Worm (Caenorhabditis elegans) whole organism, young adult: ENCODE data around the gene AC3.12.

Source experiments
- B0019.2 ChIP-seq: fragments of 200-800 bp; sonication (Bioruptor generic); conservative IDR thresholded peaks from 2 replicates; pipeline ENCODE4 v1.3.6; 2022; ENCODE audit warnings: missing genetic modification reagents, missing genetic modification characterization, missing compliant biosample characterization
- D2030.7 ChIP-seq: fragments of 200-800 bp; sonication (Bioruptor generic); IDR thresholded peaks from 2 replicates; pipeline ENCODE4 v1.3.6; 2022; ENCODE audit warnings: missing genetic modification reagents, missing genetic modification characterization, missing compliant biosample characterization
- F39B2.1 ChIP-seq: fragments of 200-800 bp; sonication (Bioruptor generic); IDR thresholded peaks from 2 replicates; pipeline ENCODE4 v1.3.6; 2022; ENCODE audit warnings: missing genetic modification reagents, missing genetic modification characterization, missing compliant biosample characterization
- F52B5.7 ChIP-seq: sonication (generic microtip); optimal IDR thresholded peaks from 2 replicates; lab custom pipeline; 2016; ENCODE audit warnings: mild to moderate bottlenecking, missing genetic modification characterization, missing compliant biosample characterization
- F55B11.4 ChIP-seq: sonication (generic microtip); optimal IDR thresholded peaks from 2 replicates; lab custom pipeline; 2016; ENCODE audit warnings: missing compliant biosample characterization, missing genetic modification characterization, borderline replicate concordance; ENCODE audit not compliant: insufficient read depth
- T07F8.4 ChIP-seq: sonication (generic microtip); optimal IDR thresholded peaks from 2 replicates; lab custom pipeline; 2016; ENCODE audit warnings: mild to moderate bottlenecking, missing genetic modification characterization, moderate library complexity, missing compliant biosample characterization
- Y53F4B.3 ChIP-seq: fragments of 200-800 bp; sonication (Bioruptor generic); IDR thresholded peaks from 2 replicates; pipeline ENCODE4 v1.3.6; 2022; ENCODE audit warnings: missing genetic modification reagents, missing genetic modification characterization, missing compliant biosample characterization
- Y56A3A.18 ChIP-seq: fragments of 200-800 bp; sonication (Bioruptor generic); IDR thresholded peaks from 2 replicates; pipeline ENCODE4 v1.3.6; 2022; ENCODE audit warnings: missing genetic modification reagents, missing genetic modification characterization, missing compliant biosample characterization
- Y67H2A.10 ChIP-seq: fragments of 200-800 bp; sonication (Bioruptor generic); conservative IDR thresholded peaks from 2 replicates; pipeline ENCODE4 v1.3.6; 2022; ENCODE audit warnings: missing genetic modification reagents, missing genetic modification characterization, missing compliant biosample characterization
- ZK185.1 ChIP-seq: sonication (generic microtip); optimal IDR thresholded peaks from 2 replicates; lab custom pipeline; 2016; ENCODE audit warnings: mild to moderate bottlenecking, missing genetic modification characterization, missing compliant biosample characterization; ENCODE audit not compliant: poor library complexity, severe bottlenecking
- akir-1 ChIP-seq: fragments of 200-800 bp; sonication (Bioruptor generic); optimal IDR thresholded peaks from 2 replicates; lab custom pipeline; 2018; ENCODE audit warnings: mild to moderate bottlenecking, missing genetic modification characterization, moderate library complexity, missing compliant biosample characterization
- atf-7 ChIP-seq: sonication (generic microtip); optimal IDR thresholded peaks from 2 replicates; lab custom pipeline; 2017; ENCODE audit warnings: mild to moderate bottlenecking, missing genetic modification characterization, missing compliant biosample characterization
- attf-3 ChIP-seq: fragments of 200-800 bp; sonication (Bioruptor generic); conservative IDR thresholded peaks from 2 replicates; pipeline ENCODE4 v1.3.6; 2022; ENCODE audit warnings: missing genetic modification reagents, missing genetic modification characterization, missing compliant biosample characterization
- attf-5 ChIP-seq: fragments of 200-800 bp; sonication (Bioruptor generic); optimal IDR thresholded peaks from 2 replicates; lab custom pipeline; 2018; ENCODE audit warnings: mild to moderate bottlenecking, missing genetic modification characterization, missing compliant biosample characterization
- attf-6 ChIP-seq: fragments of 200-800 bp; sonication (Bioruptor generic); IDR thresholded peaks from 2 replicates; pipeline ENCODE4 v1.3.6; 2022; ENCODE audit warnings: missing genetic modification reagents, missing genetic modification characterization, missing compliant biosample characterization
- bed-1 ChIP-seq: fragments of 200-800 bp; sonication (Bioruptor generic); IDR thresholded peaks from 2 replicates; pipeline ENCODE4 v1.3.6; 2022; ENCODE audit warnings: missing genetic modification reagents, missing genetic modification characterization, missing compliant biosample characterization
- bed-2 ChIP-seq: fragments of 200-800 bp; sonication (Bioruptor generic); IDR thresholded peaks from 2 replicates; pipeline ENCODE4 v1.3.6; 2022; ENCODE audit warnings: missing genetic modification reagents, missing genetic modification characterization, missing compliant biosample characterization
- ccch-3 ChIP-seq: fragments of 200-800 bp; sonication (Bioruptor generic); optimal IDR thresholded peaks from 2 replicates; lab custom pipeline; 2018; ENCODE audit warnings: mild to moderate bottlenecking, missing genetic modification characterization, missing compliant biosample characterization
- dox-1 ChIP-seq: fragments of 200-800 bp; sonication (Bioruptor generic); IDR thresholded peaks from 2 replicates; pipeline ENCODE4 v1.3.6; 2022; ENCODE audit warnings: missing genetic modification reagents, missing genetic modification characterization, missing compliant biosample characterization
- efl-1 ChIP-seq: fragments of 150-350 bp; optimal IDR thresholded peaks from 2 replicates; lab custom pipeline; 2014; ENCODE audit warnings: missing biosample characterization, missing genetic modification reagents, missing genetic modification characterization
- egl-44 ChIP-seq: fragments of 200-800 bp; sonication (Bioruptor generic); IDR thresholded peaks from 2 replicates; pipeline ENCODE4 v1.3.6; 2022; ENCODE audit warnings: missing genetic modification reagents, missing genetic modification characterization, missing compliant biosample characterization
- him-1 ChIP-seq: sonication (generic microtip); optimal IDR thresholded peaks from 2 replicates; lab custom pipeline; 2016; ENCODE audit warnings: missing genotype, missing genetic modification reagents, missing genetic modification characterization, missing compliant biosample characterization
- hmg-20 ChIP-seq: fragments of 200-800 bp; sonication (Bioruptor generic); IDR thresholded peaks from 2 replicates; pipeline ENCODE4 v1.3.6; 2022; ENCODE audit warnings: missing genetic modification reagents, missing genetic modification characterization, missing compliant biosample characterization
- hsf-1 ChIP-seq: fragments of 200-800 bp; sonication (Bioruptor generic); IDR thresholded peaks from 2 replicates; pipeline ENCODE4 v1.3.6; 2022; ENCODE audit warnings: missing genetic modification reagents, missing genetic modification characterization, missing compliant biosample characterization
- lag-1 ChIP-seq: fragments of 200-800 bp; sonication (Bioruptor generic); IDR thresholded peaks from 2 replicates; pipeline ENCODE4 v1.3.6; 2022; ENCODE audit warnings: missing genetic modification reagents, missing genetic modification characterization, missing compliant biosample characterization
- let-607 ChIP-seq, 2 experiments: fragments of 200-800 bp in 1 of 2; sonication (Bioruptor generic) in 1 of 2; sonication (generic microtip) in 1 of 2; optimal IDR thresholded peaks; 2 replicates each; lab custom pipeline; 2016 to 2018; ENCODE audit warnings: mild to moderate bottlenecking in 2 of 2, missing compliant biosample characterization in 2 of 2, missing genetic modification characterization in 2 of 2, moderate library complexity in 2 of 2, missing genotype in 1 of 2
- lin-35 ChIP-seq, 3 experiments: fragments of 150-350 bp in 2 of 3; sonication (generic microtip) in 1 of 3; optimal IDR thresholded peaks; 2 replicates each; lab custom pipeline; 2014 to 2018; ENCODE audit warnings: missing biosample characterization in 3 of 3, missing genetic modification characterization in 3 of 3, missing genetic modification reagents in 3 of 3
- lin-40 ChIP-seq: sonication (generic microtip); optimal IDR thresholded peaks from 2 replicates; lab custom pipeline; 2016; ENCODE audit warnings: missing genetic modification characterization, mild to moderate bottlenecking, missing compliant biosample characterization, missing genotype, missing genetic modification reagents
- lin-54 ChIP-seq: fragments of 200-800 bp; sonication (Bioruptor generic); optimal IDR thresholded peaks from 2 replicates; lab custom pipeline; 2018; ENCODE audit warnings: mild to moderate bottlenecking, missing genetic modification characterization, missing compliant biosample characterization
- lsl-1 ChIP-seq: fragments of 200-800 bp; sonication (Bioruptor generic); optimal IDR thresholded peaks from 2 replicates; lab custom pipeline; 2018; ENCODE audit warnings: mild to moderate bottlenecking, missing genetic modification characterization, moderate library complexity, missing compliant biosample characterization
- madf-10 ChIP-seq: sonication (generic microtip); optimal IDR thresholded peaks from 2 replicates; lab custom pipeline; 2016; ENCODE audit warnings: mild to moderate bottlenecking, missing genetic modification characterization, missing compliant biosample characterization
- madf-3 ChIP-seq: fragments of 200-800 bp; sonication (Bioruptor generic); IDR thresholded peaks from 2 replicates; pipeline ENCODE4 v1.3.6; 2022; ENCODE audit warnings: missing genetic modification reagents, missing genetic modification characterization, missing compliant biosample characterization
- nhr-179 ChIP-seq: sonication (generic microtip); optimal IDR thresholded peaks from 2 replicates; lab custom pipeline; 2016; ENCODE audit warnings: mild to moderate bottlenecking, missing genetic modification characterization, missing compliant biosample characterization
- nhr-27 ChIP-seq: fragments of 200-800 bp; sonication (Bioruptor generic); optimal IDR thresholded peaks from 2 replicates; lab custom pipeline; 2018; ENCODE audit warnings: mild to moderate bottlenecking, missing genetic modification characterization, moderate library complexity, missing compliant biosample characterization
- pbrm-1 ChIP-seq: fragments of 200-800 bp; sonication (Bioruptor generic); IDR thresholded peaks from 2 replicates; pipeline ENCODE4 v1.3.6; 2022; ENCODE audit warnings: missing genetic modification reagents, missing genetic modification characterization, missing compliant biosample characterization
- sea-2 ChIP-seq: fragments of 200-800 bp; sonication (Bioruptor generic); IDR thresholded peaks from 2 replicates; pipeline ENCODE4 v1.3.6; 2022; ENCODE audit warnings: missing genetic modification characterization, missing compliant biosample characterization
- xnd-1 ChIP-seq: sonication (generic microtip); optimal IDR thresholded peaks from 2 replicates; lab custom pipeline; 2016; ENCODE audit warnings: missing genotype, missing genetic modification reagents, missing genetic modification characterization, missing compliant biosample characterization
- ztf-18 ChIP-seq: sonication (generic microtip); optimal IDR thresholded peaks from 2 replicates; lab custom pipeline; 2016; ENCODE audit warnings: missing genotype, mild to moderate bottlenecking, missing genetic modification characterization, missing compliant biosample characterization
- ztf-28 ChIP-seq: fragments of 200-800 bp; sonication (Bioruptor generic); IDR thresholded peaks from 2 replicates; pipeline ENCODE4 v1.3.6; 2022; ENCODE audit warnings: missing genetic modification reagents, missing genetic modification characterization, missing compliant biosample characterization

Gene AC3.12

ce11 chrV:10352928-10353427, 26.2 kb downstream of the AC3.12 start, which contains the start of gene nol-56 (continued):
- TF ChIP-seq T07F8.4 (tag; lab: Kevin White, UChicago) (no peak), Y53F4B.3 (GFP tag; lab: Robert Waterston, UW) (no peak), Y56A3A.18 (GFP tag; lab: Robert Waterston, UW) (no peak), sea-2 (GFP tag; lab: Robert Waterston, UW) (no peak), akir-1 (GFP tag; lab: Kevin White, UChicago) (no peak), efl-1 (peak; percentile 49), madf-10 (tag; lab: Kevin White, UChicago) (peak; percentile 29), F39B2.1 (GFP tag; lab: Robert Waterston, UW) (no peak), F55B11.4 (tag; lab: Kevin White, UChicago) (no peak), ZK185.1 (tag; lab: Kevin White, UChicago) (peak; percentile 79), hmg-20 (GFP tag; lab: Robert Waterston, UW) (0 out of 2 replicates have a peak, but pooled peaks have one; percentile 25), Y67H2A.10 (GFP tag; lab: Robert Waterston, UW) (no peak), egl-44 (GFP tag; lab: Robert Waterston, UW) (no peak), lin-54 (GFP tag; lab: Kevin White, UChicago) (peak; percentile 72), hsf-1 (GFP tag; lab: Robert Waterston, UW) (no peak), dox-1 (peak; percentile 74), nhr-27 (tag; lab: Kevin White, UChicago) (no peak), D2030.7 (GFP tag; lab: Robert Waterston, UW) (peak; percentile 53), atf-7 (tag; lab: Kevin White, UChicago) (no peak), lsl-1 (GFP tag; lab: Kevin White, UChicago) (peak; percentile 53), lag-1 (GFP tag; lab: Robert Waterston, UW) (no peak), ccch-3 (no peak), him-1 (tag; lab: Kevin White, UChicago) (no peak), attf-6 (GFP tag; lab: Robert Waterston, UW) (no peak), xnd-1 (no peak), F52B5.7 (tag; lab: Kevin White, UChicago) (no peak), B0019.2 (GFP tag; lab: Robert Waterston, UW) (no peak), bed-2 (GFP tag; lab: Robert Waterston, UW) (peak; percentile 14; the same call in 1 of the 2 replicates), let-607 (tag; optimal IDR thresholded peaks at IDR 0.05; lab: Kevin White, UChicago) (peak in 1 of 2 experiments; percentile 60), lin-35 (GFP tag; optimal IDR thresholded peaks at IDR 0.05; lab: Kevin White, UChicago) (peak in 1 of 3 experiments; percentile 71), ztf-18 (tag; lab: Kevin White, UChicago) (peak; percentile 64), ztf-28 (no peak), attf-5 (peak; percentile 63), attf-3 (GFP tag; lab: Robert Waterston, UW) (peak; percentile 32; the same call in 1 of the 2 replicates), bed-1 (GFP tag; lab: Robert Waterston, UW) (no peak), madf-3 (peak; percentile 79), nhr-179 (tag; lab: Kevin White, UChicago) (no peak), pbrm-1 (GFP tag; lab: Robert Waterston, UW) (peak; percentile 39; the same call in 1 of the 2 replicates), lin-40 (peak; percentile 71)
